Worm (Caenorhabditis elegans): ENCODE results near the gene rab-21.

Gene rab-21

DNA sequence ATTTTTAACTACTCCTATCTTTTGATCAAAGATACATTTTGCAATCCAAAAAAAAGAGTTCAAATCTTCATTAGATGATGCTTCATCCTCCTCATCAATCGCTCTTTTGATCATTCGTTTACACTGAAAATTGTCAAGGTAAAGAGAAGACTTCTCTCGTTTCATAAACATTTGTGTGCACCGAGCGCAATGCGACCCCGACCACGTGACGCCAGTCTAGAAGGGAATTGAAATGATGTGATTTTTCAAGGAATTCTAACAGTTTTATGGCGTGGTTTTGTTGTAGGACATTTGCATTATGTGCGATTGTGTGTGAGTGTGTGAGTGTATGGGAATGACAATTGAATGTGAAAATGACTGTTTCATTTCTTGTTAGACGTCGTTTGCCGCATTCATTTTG is 26.5 kb upstream of the rab-21 start (continued):
- TF ChIP-seq nhr-11 (tag; optimal IDR thresholded peaks at IDR 0.05) (no peak), vab-15 (tag; optimal IDR thresholded peaks at IDR 0.05) (no peak), zag-1 (tag; optimal IDR thresholded peaks at IDR 0.05) (no peak), ceh-63 (GFP tag; optimal IDR thresholded peaks at IDR 0.05) (no peak), unc-98 (GFP tag; IDR thresholded peaks at IDR 0.05) (no peak), egl-13 (tag; optimal IDR thresholded peaks at IDR 0.05) (no peak), lin-15B (tag; optimal IDR thresholded peaks at IDR 0.05) (no peak), mab-9 (GFP tag; IDR thresholded peaks at IDR 0.05) (no peak), pqm-1 (tag; optimal IDR thresholded peaks at IDR 0.05) (no peak), ets-5 (GFP tag; IDR thresholded peaks at IDR 0.05) (no peak), elt-2 (tag; optimal IDR thresholded peaks at IDR 0.05) (peak; percentile 3), lsy-2 (tag; optimal IDR thresholded peaks at IDR 0.05) (peak; percentile 25 to 53), lin-39 (tag; optimal IDR thresholded peaks at IDR 0.05) (no peak), elt-3 (tag; optimal IDR thresholded peaks at IDR 0.05) (no peak), nhr-76 (tag; optimal IDR thresholded peaks at IDR 0.05) (no peak), fkh-4 (tag; optimal IDR thresholded peaks at IDR 0.05; ENCODE audit: borderline replicate concordance) (no peak), efl-1 (optimal IDR thresholded peaks at IDR 0.05) (peak in 1 of 2 experiments; percentile 11), efl-1 (GFP tag; optimal IDR thresholded peaks at IDR 0.05 in 1 of 2) (peak in 1 of 2 experiments; percentile 74), tlp-1 (tag; optimal IDR thresholded peaks at IDR 0.05) (no peak), hpl-2 (GFP tag; optimal IDR thresholded peaks at IDR 0.05) (no peak), fkh-8 (tag; optimal IDR thresholded peaks at IDR 0.05) (no peak), nhr-84 (tag; optimal IDR thresholded peaks at IDR 0.05) (no peak), pax-3 (tag; optimal IDR thresholded peaks at IDR 0.05) (no peak), aha-1 (tag; optimal IDR thresholded peaks at IDR 0.05) (no peak), sptf-1 (tag; optimal IDR thresholded peaks at IDR 0.05) (no peak), dpl-1 (GFP tag; optimal IDR thresholded peaks at IDR 0.05) (peak in 2 of 3 experiments; percentile 8 to 16), nhr-77 (tag; optimal IDR thresholded peaks at IDR 0.05) (no peak), mdl-1 (tag; optimal IDR thresholded peaks at IDR 0.05) (peak in 1 of 2 experiments; percentile 86), irx-1 (tag; optimal IDR thresholded peaks at IDR 0.05) (peak; percentile 7), ceh-82 (tag; optimal IDR thresholded peaks at IDR 0.05) (no peak), rnt-1 (tag; optimal IDR thresholded peaks at IDR 0.05) (peak; percentile 75), lir-3 (tag; optimal IDR thresholded peaks at IDR 0.05; ENCODE audit: poor library complexity) (peak; percentile 48), lin-14 (GFP tag; optimal IDR thresholded peaks at IDR 0.05) (peak; percentile 74), isw-1 (GFP tag; IDR thresholded peaks at IDR 0.05) (no peak), nhr-47 (tag; optimal IDR thresholded peaks at IDR 0.05) (peak; percentile 2), nhr-20 (tag; optimal IDR thresholded peaks at IDR 0.05) (peak; percentile 81), mep-1 (tag; optimal IDR thresholded peaks at IDR 0.05) (peak; percentile 18), Y116A8C.19 (tag; optimal IDR thresholded peaks at IDR 0.05; ENCODE audit: borderline replicate concordance) (no peak), unc-30 (tag; optimal IDR thresholded peaks at IDR 0.05) (no peak), xbp-1 (tag; optimal IDR thresholded peaks at IDR 0.05) (peak; percentile 2), aly-2 (tag; optimal IDR thresholded peaks at IDR 0.05) (no peak), fos-1 (tag; optimal IDR thresholded peaks at IDR 0.05) (no peak), tbx-2 (tag; optimal IDR thresholded peaks at IDR 0.05) (peak; percentile 14), unc-130 (tag; optimal IDR thresholded peaks at IDR 0.05) (no peak), lin-35 (GFP tag; optimal IDR thresholded peaks at IDR 0.05) (peak; percentile 4 to 55), jun-1 (tag; optimal IDR thresholded peaks at IDR 0.05) (no peak), nhr-237 (tag; optimal IDR thresholded peaks at IDR 0.05) (no peak), ztf-11 (tag; optimal IDR thresholded peaks at IDR 0.05) (no peak), mef-2 (tag; optimal IDR thresholded peaks at IDR 0.05) (no peak), alr-1 (tag; optimal IDR thresholded peaks at IDR 0.05; ENCODE audit: borderline replicate concordance) (no peak), fkh-10 (GFP tag; optimal IDR thresholded peaks at IDR 0.05) (no peak), nhr-19 (GFP tag; conservative IDR thresholded peaks at IDR 0.05) (peak; percentile 72), dsc-1 (tag; optimal IDR thresholded peaks at IDR 0.05) (no peak), egl-27 (tag; optimal IDR thresholded peaks at IDR 0.05) (no peak)

Data from whole organism, L1 larva.